Fruit fly (Drosophila melanogaster) whole organism, embryonic: ENCODE measurements around the gene ppk15.

Experiments
- CG10147 ChIP-seq: fragments of 200-800 bp; sonication (Bioruptor generic); optimal IDR thresholded peaks from 2 replicates; lab custom pipeline; 2019; ENCODE audit warnings: missing biosample characterization, mild to moderate bottlenecking, missing genetic modification characterization, moderate library complexity
- CG11456 ChIP-seq: fragments of 200-800 bp; sonication (Bioruptor generic); IDR thresholded peaks from 3 replicates; pipeline ENCODE4 v1.3.6; 2022; ENCODE audit warnings: missing biosample characterization, missing genetic modification characterization
- CG12155 ChIP-seq: fragments of 200-800 bp; sonication (Bioruptor generic); optimal IDR thresholded peaks from 3 replicates; lab custom pipeline; 2016; ENCODE audit warnings: missing biosample characterization, missing genetic modification characterization
- CG13287 ChIP-seq: fragments of 200-800 bp; sonication (Bioruptor generic); IDR thresholded peaks from 2 replicates; pipeline ENCODE4 v1.3.6; 2022; ENCODE audit warnings: missing biosample characterization, missing genetic modification characterization; ENCODE audit not compliant: partially characterized antibody
- CG13296 ChIP-seq: fragments of 200-800 bp; sonication (Bioruptor generic); optimal IDR thresholded peaks from 3 replicates; lab custom pipeline; 2018; ENCODE audit warnings: missing biosample characterization, mild to moderate bottlenecking, missing genetic modification characterization
- CG15269 ChIP-seq: fragments of 200-800 bp; sonication (Bioruptor generic); optimal IDR thresholded peaks from 2 replicates; lab custom pipeline; 2018; ENCODE audit warnings: missing biosample characterization, mild to moderate bottlenecking, missing genetic modification characterization, moderate library complexity
- CG17829 ChIP-seq: fragments of 200-800 bp; optimal IDR thresholded peaks from 2 replicates; lab custom pipeline; 2019; ENCODE audit warnings: missing biosample characterization, mild to moderate bottlenecking, missing genetic modification characterization, moderate library complexity
- CG1792 ChIP-seq: fragments of 200-800 bp; sonication (Bioruptor generic); optimal IDR thresholded peaks from 2 replicates; lab custom pipeline; 2016; ENCODE audit warnings: missing biosample characterization, missing genetic modification characterization
- CG18262 ChIP-seq: fragments of 200-800 bp; optimal IDR thresholded peaks from 3 replicates; lab custom pipeline; 2019; ENCODE audit warnings: missing biosample characterization, mild to moderate bottlenecking, missing genetic modification characterization, moderate library complexity
- CG32767 ChIP-seq: fragments of 200-800 bp; sonication (Bioruptor generic); IDR thresholded peaks from 2 replicates; pipeline ENCODE4 v1.3.6; 2022; ENCODE audit warnings: missing biosample characterization, missing genetic modification characterization
- CG3847 ChIP-seq: fragments of 200-800 bp; sonication (Bioruptor generic); IDR thresholded peaks from 2 replicates; pipeline ENCODE4 v1.3.6; 2022; ENCODE audit warnings: missing biosample characterization, missing genetic modification characterization
- CG5245 ChIP-seq: fragments of 200-800 bp; sonication (Bioruptor generic); optimal IDR thresholded peaks from 3 replicates; lab custom pipeline; 2016; ENCODE audit warnings: missing biosample characterization, missing genetic modification characterization
- CG8765 ChIP-seq: fragments of 200-800 bp; sonication (Bioruptor generic); IDR thresholded peaks from 2 replicates; pipeline ENCODE4 v1.3.6; 2022; ENCODE audit warnings: missing biosample characterization, missing genetic modification characterization
- D ChIP-seq, 2 experiments: fragments of 200-800 bp in 1 of 2; fragments of >200 bp in 1 of 2; sonication (Bioruptor generic) in 1 of 2; optimal IDR thresholded peaks; 2 replicates in 1 of 2; 3 replicates in 1 of 2; lab custom pipeline; 2017; ENCODE audit warnings: mild to moderate bottlenecking in 1 of 2, missing biosample characterization in 1 of 2, missing genetic modification characterization in 1 of 2, missing genetic modification reagents in 1 of 2
- Deaf1 ChIP-seq: fragments of 200-800 bp; optimal IDR thresholded peaks from 3 replicates; lab custom pipeline; 2019; ENCODE audit warnings: missing biosample characterization, mild to moderate bottlenecking, missing genetic modification characterization, moderate library complexity
- Dll ChIP-seq: fragments of 200-800 bp; sonication (Bioruptor generic); IDR thresholded peaks from 4 replicates; pipeline ENCODE4 v1.3.6; 2022; ENCODE audit warnings: missing biosample characterization, missing genetic modification characterization; ENCODE audit not compliant: partially characterized antibody
- MBD-R2 ChIP-seq: fragments of 200-800 bp; sonication (Bioruptor generic); IDR thresholded peaks from 2 replicates; pipeline ENCODE4 v1.3.6; 2022; ENCODE audit warnings: missing biosample characterization, missing genetic modification characterization
- Scr ChIP-seq: fragments of 200-800 bp; sonication (Bioruptor generic); IDR thresholded peaks from 2 replicates; pipeline ENCODE4 v1.3.6; 2022; ENCODE audit warnings: missing biosample characterization, missing genetic modification characterization; ENCODE audit not compliant: partially characterized antibody
- amos ChIP-seq: fragments of 200-800 bp; sonication (Bioruptor generic); IDR thresholded peaks from 2 replicates; pipeline ENCODE4 v1.3.6; 2022; ENCODE audit warnings: missing biosample characterization, missing genetic modification characterization; ENCODE audit not compliant: partially characterized antibody
- bab2 ChIP-seq: fragments of 200-800 bp; sonication (Bioruptor generic); optimal IDR thresholded peaks from 2 replicates; lab custom pipeline; 2016; ENCODE audit warnings: missing biosample characterization, missing genetic modification characterization
- cad ChIP-seq: fragments of >200 bp; optimal IDR thresholded peaks from 2 replicates; lab custom pipeline; 2017; ENCODE audit warnings: missing biosample characterization, missing genetic modification characterization
- cg ChIP-seq: fragments of 200-800 bp; sonication (Bioruptor generic); optimal IDR thresholded peaks from 3 replicates; lab custom pipeline; 2019; ENCODE audit warnings: missing biosample characterization, mild to moderate bottlenecking, missing genetic modification characterization, moderate library complexity
- chif ChIP-seq, 2 experiments: fragments of 200-800 bp; sonication (Bioruptor generic); optimal IDR thresholded peaks; 3 replicates each; lab custom pipeline; 2016; ENCODE audit warnings: missing biosample characterization in 2 of 2, missing genetic modification characterization in 2 of 2
- ci ChIP-seq: fragments of 200-800 bp; sonication (Bioruptor generic); IDR thresholded peaks from 3 replicates; pipeline ENCODE4 v1.3.6; 2022; ENCODE audit warnings: missing biosample characterization, missing genetic modification characterization
- esg ChIP-seq: fragments of 200-800 bp; sonication (Bioruptor generic); conservative IDR thresholded peaks from 2 replicates; pipeline ENCODE4 v1.3.6; 2022; ENCODE audit warnings: missing biosample characterization, missing genetic modification characterization
- fd64A ChIP-seq: fragments of 200-800 bp; sonication (Bioruptor generic); optimal IDR thresholded peaks from 3 replicates; lab custom pipeline; 2018; ENCODE audit warnings: missing biosample characterization, mild to moderate bottlenecking, missing genetic modification characterization
- hbn ChIP-seq: fragments of 200-800 bp; sonication (Bioruptor generic); IDR thresholded peaks from 2 replicates; pipeline ENCODE4 v1.3.6; 2022; ENCODE audit warnings: missing biosample characterization, missing genetic modification characterization; ENCODE audit not compliant: partially characterized antibody
- inv ChIP-seq: fragments of 200-800 bp; sonication (Bioruptor generic); IDR thresholded peaks from 2 replicates; pipeline ENCODE4 v1.3.6; 2022; ENCODE audit warnings: missing biosample characterization, missing genetic modification characterization; ENCODE audit not compliant: partially characterized antibody
- kni ChIP-seq: fragments of 200-800 bp; sonication (Bioruptor generic); optimal IDR thresholded peaks from 3 replicates; lab custom pipeline; 2017; ENCODE audit warnings: mild to moderate bottlenecking, missing biosample characterization, missing genetic modification reagents, missing genetic modification characterization
- luna ChIP-seq: fragments of 200-800 bp; sonication (Bioruptor generic); optimal IDR thresholded peaks from 2 replicates; lab custom pipeline; 2016; ENCODE audit warnings: missing biosample characterization, missing genetic modification characterization
- mirr ChIP-seq: fragments of 200-800 bp; sonication (Bioruptor generic); optimal IDR thresholded peaks from 3 replicates; lab custom pipeline; 2018; ENCODE audit warnings: missing biosample characterization, mild to moderate bottlenecking, missing genetic modification characterization
- onecut ChIP-seq: fragments of 200-800 bp; sonication (Bioruptor generic); IDR thresholded peaks from 2 replicates; pipeline ENCODE4 v1.3.6; 2022; ENCODE audit warnings: missing biosample characterization, missing genetic modification characterization
- org-1 ChIP-seq: fragments of 200-800 bp; sonication (Bioruptor generic); optimal IDR thresholded peaks from 2 replicates; lab custom pipeline; 2017; ENCODE audit warnings: missing biosample characterization, missing genetic modification characterization
- pan ChIP-seq, 4 experiments: fragments of >200 bp in 3 of 4; fragments of 200-800 bp in 1 of 4; sonication (Bioruptor generic) in 1 of 4; optimal IDR thresholded peaks in 3 of 4; IDR thresholded peaks in 1 of 4; 2 replicates each; pipeline versions ENCODE4 v1.3.6 to Lab custom; 2017 to 2022; ENCODE audit warnings: missing biosample characterization in 2 of 4, missing genetic modification characterization in 2 of 4, mixed read lengths in 1 of 4
- pb ChIP-seq: fragments of 200-800 bp; sonication (Bioruptor generic); optimal IDR thresholded peaks from 3 replicates; lab custom pipeline; 2016; ENCODE audit warnings: missing biosample characterization, missing genetic modification characterization
- salm ChIP-seq: fragments of 200-800 bp; sonication (Bioruptor generic); optimal IDR thresholded peaks from 2 replicates; lab custom pipeline; 2018; ENCODE audit warnings: missing biosample characterization, mild to moderate bottlenecking, missing genetic modification characterization
- sens ChIP-seq: fragments of 200-800 bp; sonication (Bioruptor generic); peaks from one replicate; lab custom pipeline; 2016; ENCODE audit warnings: missing biosample characterization, missing genetic modification characterization
- sima ChIP-seq: fragments of 200-800 bp; sonication (Bioruptor generic); optimal IDR thresholded peaks from 2 replicates; lab custom pipeline; 2016; ENCODE audit warnings: missing biosample characterization, missing genetic modification characterization
- slbo ChIP-seq: fragments of 200-800 bp; sonication (Bioruptor generic); IDR thresholded peaks from 2 replicates; pipeline ENCODE4 v1.3.6; 2022; ENCODE audit warnings: missing biosample characterization, missing genetic modification characterization
- sqz ChIP-seq: fragments of 200-800 bp; sonication (Bioruptor generic); optimal IDR thresholded peaks from 3 replicates; lab custom pipeline; 2018; ENCODE audit warnings: missing biosample characterization, mild to moderate bottlenecking, missing genetic modification characterization
- sr ChIP-seq: fragments of 200-800 bp; sonication (Bioruptor generic); IDR thresholded peaks from 3 replicates; pipeline ENCODE4 v1.3.6; 2022; ENCODE audit warnings: missing biosample characterization, missing genetic modification characterization
- tup ChIP-seq: fragments of 200-800 bp; sonication (Bioruptor generic); optimal IDR thresholded peaks from 2 replicates; lab custom pipeline; 2016; ENCODE audit warnings: missing biosample characterization, mild to moderate bottlenecking, missing genetic modification characterization, moderate library complexity
- tx ChIP-seq: fragments of 200-800 bp; sonication (Bioruptor generic); optimal IDR thresholded peaks from 2 replicates; lab custom pipeline; 2016; ENCODE audit warnings: missing biosample characterization, missing genetic modification characterization
- unc-4 ChIP-seq: fragments of 200-800 bp; sonication (Bioruptor generic); IDR thresholded peaks from 2 replicates; pipeline ENCODE4 v1.3.6; 2022; ENCODE audit warnings: missing biosample characterization, missing genetic modification characterization; ENCODE audit not compliant: partially characterized antibody
- unpg ChIP-seq: fragments of 200-800 bp; sonication (Bioruptor generic); optimal IDR thresholded peaks from 3 replicates; lab custom pipeline; 2018; ENCODE audit warnings: missing biosample characterization, mild to moderate bottlenecking, missing genetic modification characterization, moderate library complexity
- vnd ChIP-seq: fragments of 200-800 bp; sonication (Bioruptor generic); IDR thresholded peaks from 3 replicates; pipeline ENCODE4 v1.3.6; 2022; ENCODE audit warnings: missing biosample characterization, missing genetic modification characterization; ENCODE audit not compliant: partially characterized antibody
- vvl ChIP-seq: fragments of 200-800 bp; sonication (Bioruptor generic); IDR thresholded peaks from 2 replicates; pipeline ENCODE4 v1.3.6; 2022; ENCODE audit warnings: missing biosample characterization, missing genetic modification characterization
- zen ChIP-seq: fragments of 200-800 bp; sonication (Bioruptor generic); optimal IDR thresholded peaks from 3 replicates; lab custom pipeline; 2018; ENCODE audit warnings: missing biosample characterization, mild to moderate bottlenecking, missing genetic modification characterization, moderate library complexity

ppk15 gene

DNA sequence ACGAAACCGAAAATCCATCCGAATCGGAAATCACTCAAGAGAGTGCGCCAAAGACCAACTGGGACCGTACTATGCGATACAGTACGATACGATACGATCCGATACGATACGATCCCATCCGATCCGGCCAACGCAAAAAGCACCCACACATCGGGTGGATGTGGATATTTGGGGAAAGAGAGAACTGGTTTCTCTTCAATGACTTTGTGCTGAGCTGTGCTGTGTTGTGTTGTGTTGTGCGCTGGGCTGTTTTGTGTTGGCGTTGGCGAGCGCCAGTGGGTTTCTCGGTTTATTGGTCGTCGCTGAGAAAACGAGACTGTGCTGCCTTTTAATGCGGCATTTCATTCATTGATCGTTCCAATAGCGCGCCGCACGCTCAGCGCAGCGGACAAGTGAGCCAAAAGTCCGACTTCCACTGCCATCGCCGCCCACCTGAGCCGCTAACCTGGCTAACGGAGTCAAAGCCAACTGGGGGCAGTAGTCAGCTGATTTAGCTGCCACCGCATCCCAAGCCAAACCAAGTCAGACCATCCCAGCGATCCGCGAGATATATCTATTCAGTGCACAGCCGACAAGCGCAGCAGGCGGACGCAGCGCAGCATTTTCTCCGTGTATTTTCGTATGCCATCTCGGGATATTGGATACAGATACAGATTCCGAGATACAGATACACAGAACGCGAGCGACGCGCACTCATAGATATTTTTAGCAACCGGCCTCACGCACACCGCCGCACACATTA is 37.2 kb upstream of the ppk15 start, which contains the start of gene tx (continued):
- peak; percentile 60 for TF ChIP-seq CG32767
- TF ChIP-seq sqz (GFP tag; lab: Kevin White, UChicago): no peak
- no peak for TF ChIP-seq CG13296
- TF ChIP-seq sens: peak; percentile 70
- TF ChIP-seq kni (GFP tag; lab: Kevin White, UChicago): peak; percentile 69
- TF ChIP-seq CG17829 (tag; lab: Kevin White, UChicago): no peak
- TF ChIP-seq ci (GFP tag; lab: Robert Waterston, UW): peak; percentile 13; the same call in 1 of the 3 replicates
- no peak for TF ChIP-seq slbo
- no peak for TF ChIP-seq salm (tag; lab: Kevin White, UChicago)
- no peak for TF ChIP-seq cad
- peak; percentile 89 for TF ChIP-seq Deaf1 (tag; lab: Kevin White, UChicago)
- peak; percentile 4 for TF ChIP-seq CG10147
- TF ChIP-seq CG11456 (GFP tag; lab: Robert Waterston, UW): no peak
- no peak for TF ChIP-seq esg (GFP tag; lab: Robert Waterston, UW)
- peak; percentile 40 for TF ChIP-seq vvl (GFP tag; lab: Robert Waterston, UW)
- peak; percentile 18; the same call in 1 of the 2 replicates for TF ChIP-seq Scr (GFP tag; lab: Robert Waterston, UW)
- no peak for TF ChIP-seq CG12155
- TF ChIP-seq hbn: no peak
- 0 out of 2 replicates have a peak, but pooled peaks have one; percentile 14 for TF ChIP-seq unc-4 (GFP tag; lab: Robert Waterston, UW)
- TF ChIP-seq CG13287: 0 out of 2 replicates have a peak, but pooled peaks have one; percentile 20
- TF ChIP-seq bab2 (GFP tag; lab: Kevin White, UChicago): no peak
- no peak for TF ChIP-seq CG8765 (GFP tag; lab: Robert Waterston, UW)
- peak; percentile 29; the same call in 1 of the 2 replicates for TF ChIP-seq amos (GFP tag; lab: Robert Waterston, UW)
- TF ChIP-seq chif (GFP tag; optimal IDR thresholded peaks at IDR 0.05; lab: Kevin White, UChicago): no peak
- TF ChIP-seq MBD-R2 (GFP tag; lab: Robert Waterston, UW): no peak
- TF ChIP-seq unpg: no peak
- 0 out of 2 replicates have a peak, but pooled peaks have one; percentile 5 for TF ChIP-seq CG3847 (GFP tag; lab: Robert Waterston, UW)
- TF ChIP-seq fd64A (GFP tag; lab: Kevin White, UChicago): no peak
- TF ChIP-seq sima (GFP tag; lab: Kevin White, UChicago): no peak
- no peak for TF ChIP-seq tx (GFP tag; lab: Kevin White, UChicago)
- peak; percentile 20 for TF ChIP-seq CG15269
- TF ChIP-seq cg (GFP tag; lab: Kevin White, UChicago): peak; percentile 32
- no peak for TF ChIP-seq inv (GFP tag; lab: Robert Waterston, UW)
- TF ChIP-seq sr (GFP tag; lab: Robert Waterston, UW): peak; percentile 98
- no peak for TF ChIP-seq org-1 (GFP tag; lab: Kevin White, UChicago)
- peak; percentile 10 for TF ChIP-seq mirr (GFP tag; lab: Kevin White, UChicago)
- no peak for TF ChIP-seq CG1792
- TF ChIP-seq CG18262: no peak
- TF ChIP-seq pb (GFP tag; lab: Kevin White, UChicago): no peak
- no peak for TF ChIP-seq zen (tag; lab: Kevin White, UChicago)
- no peak for TF ChIP-seq luna (GFP tag; lab: Kevin White, UChicago)
- TF ChIP-seq CG5245 (GFP tag; lab: Kevin White, UChicago): no peak
- no peak for TF ChIP-seq D (optimal IDR thresholded peaks at IDR 0.05; lab: Kevin White, UChicago)
- TF ChIP-seq D (GFP tag; optimal IDR thresholded peaks at IDR 0.05; lab: Kevin White, UChicago): no peak
- TF ChIP-seq pan (optimal IDR thresholded peaks at IDR 0.05; lab: Kevin White, UChicago): no peak
- TF ChIP-seq pan (GFP tag; optimal IDR thresholded peaks at IDR 0.05 in 1 of 2, IDR thresholded peaks at IDR 0.05 in 1 of 2): no peak
- TF ChIP-seq vnd (GFP tag; lab: Robert Waterston, UW): 0 out of 3 replicates have a peak, but pooled peaks have one; percentile 24
- no peak for TF ChIP-seq Dll
- no peak for TF ChIP-seq tup (GFP tag; lab: Kevin White, UChicago)
- no peak for TF ChIP-seq onecut (GFP tag; lab: Robert Waterston, UW)
